Fruit fly (Drosophila melanogaster) whole organism, embryonic: ENCODE measurements around the gene ph-d.

Experiments used
- C15 ChIP-seq: fragments of 200-800 bp; sonication (Bioruptor generic); IDR thresholded peaks from 3 replicates; pipeline ENCODE4 v1.3.6; 2022; ENCODE audit warnings: missing biosample characterization, missing genetic modification characterization
- CG10147 ChIP-seq: fragments of 200-800 bp; sonication (Bioruptor generic); optimal IDR thresholded peaks from 2 replicates; lab custom pipeline; 2019; ENCODE audit warnings: missing biosample characterization, mild to moderate bottlenecking, missing genetic modification characterization, moderate library complexity
- CG10543 ChIP-seq: fragments of 200-800 bp; sonication (Bioruptor generic); optimal IDR thresholded peaks from 3 replicates; lab custom pipeline; 2017; ENCODE audit warnings: missing biosample characterization, mild to moderate bottlenecking, missing genetic modification characterization, moderate library complexity
- CG11723 ChIP-seq: fragments of 200-800 bp; sonication (Bioruptor generic); optimal IDR thresholded peaks from 2 replicates; lab custom pipeline; 2017; ENCODE audit warnings: missing biosample characterization, mild to moderate bottlenecking, missing genetic modification characterization
- CG12236 ChIP-seq: fragments of 200-800 bp; sonication (Bioruptor generic); optimal IDR thresholded peaks from 2 replicates; lab custom pipeline; 2016; ENCODE audit warnings: missing biosample characterization, missing genetic modification characterization
- CG12659 ChIP-seq: fragments of 200-800 bp; sonication (Bioruptor generic); optimal IDR thresholded peaks from 3 replicates; lab custom pipeline; 2017; ENCODE audit warnings: mild to moderate bottlenecking, missing biosample characterization, missing genetic modification reagents, missing genetic modification characterization
- CG1529 ChIP-seq: fragments of 200-800 bp; sonication (Bioruptor generic); optimal IDR thresholded peaks from 3 replicates; lab custom pipeline; 2018; ENCODE audit warnings: missing biosample characterization, missing genetic modification characterization
- CG15696 ChIP-seq: fragments of 200-800 bp; sonication (Bioruptor generic); optimal IDR thresholded peaks from 2 replicates; lab custom pipeline; 2019; ENCODE audit warnings: missing biosample characterization, mild to moderate bottlenecking, missing genetic modification characterization, moderate library complexity
- CG1603 ChIP-seq: fragments of 200-800 bp; sonication (Bioruptor generic); optimal IDR thresholded peaks from 2 replicates; lab custom pipeline; 2019; ENCODE audit warnings: missing biosample characterization, mild to moderate bottlenecking, missing genetic modification characterization, moderate library complexity
- CG17385 ChIP-seq: fragments of 200-800 bp; sonication (Bioruptor generic); optimal IDR thresholded peaks from 3 replicates; lab custom pipeline; 2018; ENCODE audit warnings: missing biosample characterization, mild to moderate bottlenecking, missing genetic modification characterization
- CG18599 ChIP-seq: fragments of 200-800 bp; sonication (Bioruptor generic); optimal IDR thresholded peaks from 3 replicates; lab custom pipeline; 2017; ENCODE audit warnings: missing biosample characterization, missing genetic modification characterization, mild to moderate bottlenecking, moderate library complexity, missing genetic modification reagents
- CG18619 ChIP-seq: fragments of 200-800 bp; sonication (Bioruptor generic); optimal IDR thresholded peaks from 3 replicates; lab custom pipeline; 2017; ENCODE audit warnings: missing biosample characterization, mild to moderate bottlenecking, missing genetic modification characterization
- CG30020 ChIP-seq: fragments of 200-800 bp; optimal IDR thresholded peaks from 2 replicates; lab custom pipeline; 2019; ENCODE audit warnings: missing biosample characterization, mild to moderate bottlenecking, missing genetic modification characterization, moderate library complexity
- CG3065 ChIP-seq: fragments of 200-800 bp; sonication (Bioruptor generic); optimal IDR thresholded peaks from 2 replicates; lab custom pipeline; 2016; ENCODE audit warnings: missing biosample characterization, missing genetic modification characterization
- CG3163 ChIP-seq: fragments of 200-800 bp; sonication (Bioruptor generic); optimal IDR thresholded peaks from 3 replicates; lab custom pipeline; 2016; ENCODE audit warnings: missing biosample characterization, missing genetic modification characterization
- CG3726 ChIP-seq: fragments of 200-800 bp; sonication (Bioruptor generic); IDR thresholded peaks from 3 replicates; pipeline ENCODE4, ENCODE4 v1.3.6; 2022; ENCODE audit warnings: missing biosample characterization, missing genetic modification characterization
- CG5245 ChIP-seq: fragments of 200-800 bp; sonication (Bioruptor generic); optimal IDR thresholded peaks from 3 replicates; lab custom pipeline; 2016; ENCODE audit warnings: missing biosample characterization, missing genetic modification characterization
- CG8089 ChIP-seq: fragments of 200-800 bp; sonication (Bioruptor generic); optimal IDR thresholded peaks from 3 replicates; lab custom pipeline; 2016; ENCODE audit warnings: missing biosample characterization, missing genetic modification characterization
- Dfd ChIP-seq, 2 experiments: fragments of >200 bp; optimal IDR thresholded peaks; 2 replicates each; lab custom pipeline; 2017; ENCODE audit warnings: missing biosample characterization in 2 of 2, missing genetic modification characterization in 2 of 2
- Fer2 ChIP-seq: fragments of 200-800 bp; sonication (Bioruptor generic); optimal IDR thresholded peaks from 2 replicates; lab custom pipeline; 2018; ENCODE audit warnings: missing biosample characterization, mild to moderate bottlenecking, missing genetic modification characterization, moderate library complexity
- Fer3 ChIP-seq: fragments of 200-800 bp; sonication (Bioruptor generic); optimal IDR thresholded peaks from 2 replicates; lab custom pipeline; 2018; ENCODE audit warnings: missing biosample characterization, mild to moderate bottlenecking, missing genetic modification characterization, moderate library complexity
- H2.0 ChIP-seq: fragments of 200-800 bp; sonication (Bioruptor generic); IDR thresholded peaks from 2 replicates; pipeline ENCODE4 v1.3.6; 2022; ENCODE audit warnings: missing biosample characterization, missing genetic modification characterization
- Hr39 ChIP-seq: fragments of >200 bp; optimal IDR thresholded peaks from 2 replicates; lab custom pipeline; 2017
- Meics ChIP-seq: fragments of 200-800 bp; sonication (Bioruptor generic); optimal IDR thresholded peaks from 2 replicates; lab custom pipeline; 2017; ENCODE audit warnings: missing biosample characterization, mild to moderate bottlenecking, missing genetic modification characterization
- Optix ChIP-seq: fragments of 200-800 bp; sonication (Bioruptor generic); IDR thresholded peaks from 3 replicates; pipeline ENCODE4 v1.3.6; 2022; ENCODE audit warnings: missing biosample characterization, missing genetic modification characterization
- Ptx1 ChIP-seq: fragments of 200-800 bp; sonication (Bioruptor generic); IDR thresholded peaks from 2 replicates; pipeline ENCODE4 v1.3.6; 2022; ENCODE audit warnings: missing biosample characterization, missing genetic modification characterization
- Rfx ChIP-seq: fragments of 200-800 bp; sonication (Bioruptor generic); IDR thresholded peaks from 2 replicates; pipeline ENCODE4 v1.3.6; 2022; ENCODE audit warnings: missing biosample characterization, missing genetic modification characterization
- Six4 ChIP-seq: fragments of 200-800 bp; sonication (Bioruptor generic); optimal IDR thresholded peaks from 2 replicates; lab custom pipeline; 2016; ENCODE audit warnings: missing biosample characterization, missing genetic modification characterization
- Taf1 ChIP-seq: fragments of 200-800 bp; sonication (Bioruptor generic); IDR thresholded peaks from 2 replicates; pipeline ENCODE4 v1.3.6; 2022; ENCODE audit warnings: missing biosample characterization, missing genetic modification characterization
- Tbp ChIP-seq: fragments of >200 bp; optimal IDR thresholded peaks from 2 replicates; lab custom pipeline; 2018; ENCODE audit warnings: missing biosample characterization, missing genetic modification characterization
- Vsx1 ChIP-seq: fragments of 200-800 bp; sonication (Bioruptor generic); optimal IDR thresholded peaks from 2 replicates; lab custom pipeline; 2017; ENCODE audit warnings: missing biosample characterization, mild to moderate bottlenecking, missing genetic modification characterization, missing genetic modification reagents
- ash1 ChIP-seq: fragments of 200-800 bp; sonication (Bioruptor generic); optimal IDR thresholded peaks from 2 replicates; lab custom pipeline; 2018; ENCODE audit warnings: missing biosample characterization, mild to moderate bottlenecking, missing genetic modification characterization
- bcd ChIP-seq: fragments of 200-800 bp; sonication (Bioruptor generic); optimal IDR thresholded peaks from 2 replicates; lab custom pipeline; 2017; ENCODE audit warnings: missing biosample characterization, mild to moderate bottlenecking, missing genetic modification characterization
- en ChIP-seq: fragments of 200-800 bp; sonication (Bioruptor generic); optimal IDR thresholded peaks from 2 replicates; lab custom pipeline; 2016; ENCODE audit warnings: missing biosample characterization, missing genetic modification characterization
- fd3F ChIP-seq: fragments of 200-800 bp; sonication (Bioruptor generic); optimal IDR thresholded peaks from 2 replicates; lab custom pipeline; 2018; ENCODE audit warnings: missing biosample characterization, mild to moderate bottlenecking, missing genetic modification characterization, moderate library complexity
- fu2 ChIP-seq: fragments of 200-800 bp; sonication (Bioruptor generic); optimal IDR thresholded peaks from 2 replicates; lab custom pipeline; 2016; ENCODE audit warnings: missing biosample characterization, missing genetic modification characterization
- gcm2 ChIP-seq: fragments of 200-800 bp; sonication (Bioruptor generic); optimal IDR thresholded peaks from 2 replicates; lab custom pipeline; 2016; ENCODE audit warnings: missing biosample characterization, missing genetic modification characterization
- gt ChIP-seq: fragments of 200-800 bp; sonication (Bioruptor generic); IDR thresholded peaks from 2 replicates; pipeline ENCODE4 v1.3.6; 2022; ENCODE audit warnings: missing biosample characterization, missing genetic modification characterization
- hth ChIP-seq: fragments of >200 bp; optimal IDR thresholded peaks from 2 replicates; lab custom pipeline; 2017; ENCODE audit warnings: inconsistent platforms
- jumu ChIP-seq: fragments of 200-800 bp; sonication (Bioruptor generic); optimal IDR thresholded peaks from 3 replicates; lab custom pipeline; 2016; ENCODE audit warnings: missing biosample characterization, missing genetic modification characterization
- lola ChIP-seq, 3 experiments: fragments of >200 bp in 2 of 3; fragments of 200-800 bp in 1 of 3; sonication (Bioruptor generic) in 1 of 3; optimal IDR thresholded peaks; 2 replicates each; lab custom pipeline; 2017 to 2019; ENCODE audit warnings: missing biosample characterization in 3 of 3, missing genetic modification characterization in 3 of 3, mild to moderate bottlenecking in 1 of 3, moderate library complexity in 1 of 3
- maf-S ChIP-seq: fragments of 200-800 bp; sonication (Bioruptor generic); optimal IDR thresholded peaks from 2 replicates; lab custom pipeline; 2016; ENCODE audit warnings: missing biosample characterization, missing genetic modification characterization
- mam ChIP-seq: fragments of 200-800 bp; sonication (Bioruptor generic); optimal IDR thresholded peaks from 3 replicates; lab custom pipeline; 2016; ENCODE audit warnings: missing biosample characterization, missing genetic modification characterization
- p53 ChIP-seq: fragments of 200-800 bp; sonication (Bioruptor generic); optimal IDR thresholded peaks from 2 replicates; lab custom pipeline; 2016; ENCODE audit warnings: missing biosample characterization, missing genetic modification characterization
- repo ChIP-seq: fragments of 200-800 bp; sonication (Bioruptor generic); optimal IDR thresholded peaks from 2 replicates; lab custom pipeline; 2016; ENCODE audit warnings: missing biosample characterization, missing genetic modification characterization
- sens ChIP-seq: fragments of 200-800 bp; sonication (Bioruptor generic); peaks from one replicate; lab custom pipeline; 2016; ENCODE audit warnings: missing biosample characterization, missing genetic modification characterization
- sima ChIP-seq: fragments of 200-800 bp; sonication (Bioruptor generic); optimal IDR thresholded peaks from 2 replicates; lab custom pipeline; 2016; ENCODE audit warnings: missing biosample characterization, missing genetic modification characterization
- tin ChIP-seq: fragments of 200-800 bp; sonication (Bioruptor generic); optimal IDR thresholded peaks from 3 replicates; lab custom pipeline; 2016; ENCODE audit warnings: missing biosample characterization, missing genetic modification characterization
- unc-4 ChIP-seq: fragments of 200-800 bp; sonication (Bioruptor generic); IDR thresholded peaks from 2 replicates; pipeline ENCODE4 v1.3.6; 2022; ENCODE audit warnings: missing biosample characterization, missing genetic modification characterization; ENCODE audit not compliant: partially characterized antibody
- usp ChIP-seq: fragments of >200 bp; optimal IDR thresholded peaks from 2 replicates; lab custom pipeline; 2017; ENCODE audit warnings: missing biosample characterization, missing genetic modification characterization
- zfh2 ChIP-seq: fragments of 200-800 bp; sonication (Bioruptor generic); optimal IDR thresholded peaks from 2 replicates; lab custom pipeline; 2016; ENCODE audit warnings: missing biosample characterization, missing genetic modification characterization

The ph-d gene

dm6 chrX:2145690-2146470 is 22.8 kb upstream of the ph-d start (continued):
- no peak for TF ChIP-seq CG8089 (GFP tag; lab: Kevin White, UChicago)
- TF ChIP-seq Optix (GFP tag; lab: Robert Waterston, UW), result no peak
- TF ChIP-seq ash1 (GFP tag; lab: Kevin White, UChicago), result no peak
- no peak for TF ChIP-seq Six4 (GFP tag; lab: Kevin White, UChicago)
- no peak for TF ChIP-seq Tbp (GFP tag; lab: Kevin White, UChicago)
- peak; percentile 60 for TF ChIP-seq zfh2 (GFP tag; lab: Kevin White, UChicago)
- TF ChIP-seq Taf1, result 0 out of 2 replicates have a peak, but pooled peaks have one; percentile 35
- TF ChIP-seq CG1603 (tag; lab: Kevin White, UChicago), result peak; percentile 8
- no peak for TF ChIP-seq hth (lab: Kevin White, UChicago)
- no peak for TF ChIP-seq C15 (GFP tag; lab: Robert Waterston, UW)
- peak; percentile 13 for TF ChIP-seq jumu (GFP tag; lab: Kevin White, UChicago)
- peak; percentile 27 for TF ChIP-seq CG18619 (GFP tag; lab: Kevin White, UChicago)
- TF ChIP-seq CG30020, result no peak
- no peak for TF ChIP-seq CG1529 (GFP tag; lab: Kevin White, UChicago)
- peak; percentile 21 for TF ChIP-seq CG12659
- TF ChIP-seq repo, result peak; percentile 5
- peak; percentile 64 for TF ChIP-seq CG18599 (GFP tag; lab: Kevin White, UChicago)
- TF ChIP-seq tin (GFP tag; lab: Kevin White, UChicago), result peak; percentile 4
- TF ChIP-seq CG10147 (GFP tag; lab: Kevin White, UChicago), result peak; percentile 55
- no peak for TF ChIP-seq en (GFP tag; lab: Kevin White, UChicago)
- TF ChIP-seq CG5245 (GFP tag; lab: Kevin White, UChicago), result peak; percentile 3
- TF ChIP-seq CG3726 (GFP tag; lab: Robert Waterston, UW), result no peak
- TF ChIP-seq Fer2 (tag; lab: Kevin White, UChicago), result no peak
- TF ChIP-seq p53 (GFP tag; lab: Kevin White, UChicago), result no peak
- TF ChIP-seq sima, result no peak
- TF ChIP-seq gcm2, result no peak
- peak; percentile 81 for TF ChIP-seq sens
- TF ChIP-seq Vsx1 (GFP tag; lab: Kevin White, UChicago), result no peak
- peak; percentile 18 for TF ChIP-seq fd3F
- peak; percentile 21 for TF ChIP-seq maf-S (GFP tag; lab: Kevin White, UChicago)
- peak; percentile 42 for TF ChIP-seq bcd (GFP tag; lab: Kevin White, UChicago)
- TF ChIP-seq gt, result no peak
- peak; percentile 77 for TF ChIP-seq CG10543 (GFP tag; lab: Kevin White, UChicago)
- TF ChIP-seq CG3065 (GFP tag; lab: Kevin White, UChicago), result no peak
- TF ChIP-seq CG3163 (GFP tag; lab: Kevin White, UChicago), result no peak
- TF ChIP-seq Fer3 (tag; lab: Kevin White, UChicago), result peak; percentile 7
- TF ChIP-seq CG15696 (tag; lab: Kevin White, UChicago), result no peak
- peak; percentile 41 for TF ChIP-seq CG17385 (GFP tag; lab: Kevin White, UChicago)
- TF ChIP-seq Hr39 (lab: Kevin White, UChicago), result no peak
- TF ChIP-seq Rfx (GFP tag; lab: Robert Waterston, UW), result peak; percentile 74
- no peak for TF ChIP-seq Dfd (GFP tag; optimal IDR thresholded peaks at IDR 0.05; lab: Kevin White, UChicago)
- TF ChIP-seq unc-4 (GFP tag; lab: Robert Waterston, UW), result peak; percentile 76
- TF ChIP-seq CG11723, result peak; percentile 25
- no peak for TF ChIP-seq usp (GFP tag; lab: Kevin White, UChicago)
- TF ChIP-seq lola (GFP tag; optimal IDR thresholded peaks at IDR 0.05; lab: Kevin White, UChicago), result peak in 1 of 3 experiments; percentile 30
- no peak for TF ChIP-seq CG12236 (GFP tag; lab: Kevin White, UChicago)
- peak; percentile 31 for TF ChIP-seq mam (GFP tag; lab: Kevin White, UChicago)
- TF ChIP-seq Ptx1 (GFP tag; lab: Robert Waterston, UW), result peak; percentile 39
- peak; percentile 60 for TF ChIP-seq Meics
- no peak; the same call in 1 of the 2 replicates for TF ChIP-seq H2.0
- peak; percentile 30 for TF ChIP-seq fu2 (GFP tag; lab: Kevin White, UChicago)
